Fruit fly (Drosophila melanogaster) whole organism, embryonic: ENCODE measurements around the gene Rab8.

Source experiments
- Abd-B ChIP-seq: fragments of 200-800 bp; sonication (Bioruptor generic); optimal IDR thresholded peaks from 2 replicates; lab custom pipeline; 2018; ENCODE audit warnings: missing biosample characterization, mild to moderate bottlenecking, missing genetic modification characterization, moderate library complexity
- B-H2 ChIP-seq: fragments of 200-800 bp; sonication (Bioruptor generic); optimal IDR thresholded peaks from 2 replicates; lab custom pipeline; 2018; ENCODE audit warnings: missing biosample characterization, mild to moderate bottlenecking, missing genetic modification characterization
- Blimp-1 ChIP-seq: fragments of 200-800 bp; sonication (Bioruptor generic); optimal IDR thresholded peaks from 3 replicates; lab custom pipeline; 2018; ENCODE audit warnings: missing biosample characterization, missing genetic modification characterization, mild to moderate bottlenecking, moderate library complexity, missing genetic modification reagents
- CG1024 ChIP-seq: fragments of 200-800 bp; sonication (Bioruptor generic); IDR thresholded peaks from 2 replicates; pipeline ENCODE4 v1.3.6; 2022; ENCODE audit warnings: missing biosample characterization, missing genetic modification characterization
- CG11085 ChIP-seq: fragments of 200-800 bp; sonication (Bioruptor generic); IDR thresholded peaks from 2 replicates; pipeline ENCODE4 v1.3.6; 2022; ENCODE audit warnings: missing biosample characterization, missing genetic modification characterization
- CG12391 ChIP-seq: fragments of 200-800 bp; sonication (Bioruptor generic); optimal IDR thresholded peaks from 3 replicates; lab custom pipeline; 2018; ENCODE audit warnings: missing biosample characterization, mild to moderate bottlenecking, missing genetic modification characterization, moderate library complexity
- CG14014 ChIP-seq: fragments of 200-800 bp; sonication (Bioruptor generic); IDR thresholded peaks from 2 replicates; pipeline ENCODE4 v1.3.6; 2022; ENCODE audit warnings: missing biosample characterization, missing genetic modification characterization
- CG14441 ChIP-seq: fragments of 200-800 bp; sonication (Bioruptor generic); IDR thresholded peaks from 2 replicates; pipeline ENCODE4 v1.3.6; 2022; ENCODE audit warnings: missing biosample characterization, missing genetic modification characterization
- CG1603 ChIP-seq: fragments of 200-800 bp; sonication (Bioruptor generic); optimal IDR thresholded peaks from 2 replicates; lab custom pipeline; 2019; ENCODE audit warnings: missing biosample characterization, mild to moderate bottlenecking, missing genetic modification characterization, moderate library complexity
- CG17385 ChIP-seq: fragments of 200-800 bp; sonication (Bioruptor generic); optimal IDR thresholded peaks from 3 replicates; lab custom pipeline; 2018; ENCODE audit warnings: missing biosample characterization, mild to moderate bottlenecking, missing genetic modification characterization
- CG2129 ChIP-seq: fragments of 200-800 bp; sonication (Bioruptor generic); IDR thresholded peaks from 2 replicates; pipeline ENCODE4 v1.3.6; 2022; ENCODE audit warnings: missing biosample characterization, missing genetic modification characterization; ENCODE audit not compliant: partially characterized antibody
- CG2712 ChIP-seq: fragments of 200-800 bp; optimal IDR thresholded peaks from 3 replicates; lab custom pipeline; 2019; ENCODE audit warnings: missing biosample characterization, mild to moderate bottlenecking, missing genetic modification characterization, moderate library complexity
- CG3281 ChIP-seq: fragments of 200-800 bp; sonication (Bioruptor generic); optimal IDR thresholded peaks from 3 replicates; lab custom pipeline; 2017; ENCODE audit warnings: missing biosample characterization, mild to moderate bottlenecking, missing genetic modification characterization
- CG34224 ChIP-seq: fragments of 200-800 bp; sonication (Bioruptor generic); IDR thresholded peaks from 3 replicates; pipeline ENCODE4 v1.3.6; 2022; ENCODE audit warnings: missing biosample characterization, missing genetic modification characterization; ENCODE audit not compliant: partially characterized antibody
- CG3847 ChIP-seq: fragments of 200-800 bp; sonication (Bioruptor generic); IDR thresholded peaks from 2 replicates; pipeline ENCODE4 v1.3.6; 2022; ENCODE audit warnings: missing biosample characterization, missing genetic modification characterization
- CG4328 ChIP-seq: fragments of 200-800 bp; sonication (Bioruptor generic); optimal IDR thresholded peaks from 3 replicates; lab custom pipeline; 2017; ENCODE audit warnings: missing biosample characterization, missing genetic modification reagents, missing genetic modification characterization
- CG4424 ChIP-seq: fragments of 200-800 bp; sonication (Bioruptor generic); optimal IDR thresholded peaks from 3 replicates; lab custom pipeline; 2016; ENCODE audit warnings: missing biosample characterization, missing genetic modification characterization
- CG6175 ChIP-seq: fragments of 200-800 bp; sonication (Bioruptor generic); IDR thresholded peaks from 3 replicates; pipeline ENCODE4 v1.3.6; 2022; ENCODE audit warnings: missing biosample characterization, missing genetic modification characterization
- CG6272 ChIP-seq: fragments of 200-800 bp; sonication (Bioruptor generic); IDR thresholded peaks from 2 replicates; pipeline ENCODE4 v1.3.6; 2022; ENCODE audit warnings: missing biosample characterization, missing genetic modification characterization
- Dad ChIP-seq: fragments of 200-800 bp; sonication (Bioruptor generic); optimal IDR thresholded peaks from 3 replicates; lab custom pipeline; 2016; ENCODE audit warnings: missing biosample characterization, missing genetic modification characterization
- GATAe ChIP-seq: fragments of 200-800 bp; sonication (Bioruptor generic); conservative IDR thresholded peaks from 2 replicates; pipeline ENCODE4 v1.3.6; 2022; ENCODE audit warnings: missing biosample characterization, missing genetic modification characterization
- Med ChIP-seq: fragments of 200-800 bp; sonication (Bioruptor generic); peaks from one replicate; lab custom pipeline; 2016; ENCODE audit warnings: missing biosample characterization, missing genetic modification characterization, mild to moderate bottlenecking, inconsistent platforms, moderate library complexity
- Ptx1 ChIP-seq: fragments of 200-800 bp; sonication (Bioruptor generic); IDR thresholded peaks from 2 replicates; pipeline ENCODE4 v1.3.6; 2022; ENCODE audit warnings: missing biosample characterization, missing genetic modification characterization
- Side ChIP-seq: fragments of 200-800 bp; sonication (Bioruptor generic); optimal IDR thresholded peaks from 2 replicates; lab custom pipeline; 2016; ENCODE audit warnings: missing biosample characterization, missing genetic modification characterization
- Sox102F ChIP-seq: fragments of 200-800 bp; sonication (Bioruptor generic); optimal IDR thresholded peaks from 2 replicates; lab custom pipeline; 2018; ENCODE audit warnings: missing biosample characterization, mild to moderate bottlenecking, missing genetic modification characterization, moderate library complexity
- Sry-δ ChIP-seq: fragments of 200-800 bp; sonication (Bioruptor generic); optimal IDR thresholded peaks from 2 replicates; lab custom pipeline; 2016; ENCODE audit warnings: missing biosample characterization, missing genetic modification characterization
- ac ChIP-seq: fragments of 200-800 bp; sonication (Bioruptor generic); optimal IDR thresholded peaks from 3 replicates; lab custom pipeline; 2017; ENCODE audit warnings: missing biosample characterization, mild to moderate bottlenecking, missing genetic modification characterization
- ash1 ChIP-seq: fragments of 200-800 bp; sonication (Bioruptor generic); optimal IDR thresholded peaks from 2 replicates; lab custom pipeline; 2018; ENCODE audit warnings: missing biosample characterization, mild to moderate bottlenecking, missing genetic modification characterization
- chm ChIP-seq: fragments of 200-800 bp; sonication (Bioruptor generic); IDR thresholded peaks from 2 replicates; pipeline ENCODE4 v1.3.6; 2022; ENCODE audit warnings: missing biosample characterization, missing genetic modification characterization
- da ChIP-seq: fragments of 200-800 bp; sonication (Bioruptor generic); optimal IDR thresholded peaks from 2 replicates; lab custom pipeline; 2016; ENCODE audit warnings: missing biosample characterization, missing genetic modification characterization
- danr ChIP-seq: fragments of 200-800 bp; sonication (Bioruptor generic); IDR thresholded peaks from 2 replicates; pipeline ENCODE4 v1.3.6; 2022; ENCODE audit warnings: missing biosample characterization, missing genetic modification characterization
- dysf ChIP-seq: fragments of 200-800 bp; sonication (Bioruptor generic); IDR thresholded peaks from 3 replicates; pipeline ENCODE4 v1.3.6; 2022; ENCODE audit warnings: missing biosample characterization, missing genetic modification characterization
- en ChIP-seq: fragments of 200-800 bp; sonication (Bioruptor generic); optimal IDR thresholded peaks from 2 replicates; lab custom pipeline; 2016; ENCODE audit warnings: missing biosample characterization, missing genetic modification characterization
- fd96Cb ChIP-seq: fragments of 200-800 bp; sonication (Bioruptor generic); optimal IDR thresholded peaks from 2 replicates; lab custom pipeline; 2018; ENCODE audit warnings: missing biosample characterization, mild to moderate bottlenecking, missing genetic modification characterization, moderate library complexity
- gcm ChIP-seq: fragments of 200-800 bp; sonication (Bioruptor generic); optimal IDR thresholded peaks from 2 replicates; lab custom pipeline; 2019; ENCODE audit warnings: missing biosample characterization, mild to moderate bottlenecking, missing genetic modification characterization, moderate library complexity
- jing ChIP-seq: fragments of 200-800 bp; sonication (Bioruptor generic); optimal IDR thresholded peaks from 2 replicates; lab custom pipeline; 2018; ENCODE audit warnings: missing biosample characterization, mild to moderate bottlenecking, missing genetic modification characterization
- kah ChIP-seq: fragments of 200-800 bp; sonication (Bioruptor generic); optimal IDR thresholded peaks from 2 replicates; lab custom pipeline; 2018; ENCODE audit warnings: missing biosample characterization, mild to moderate bottlenecking, missing genetic modification characterization
- kay ChIP-seq: fragments of 200-800 bp; sonication (Bioruptor generic); optimal IDR thresholded peaks from 2 replicates; lab custom pipeline; 2016; ENCODE audit warnings: missing biosample characterization, missing genetic modification characterization
- lmd ChIP-seq: fragments of 200-800 bp; sonication (Bioruptor generic); IDR thresholded peaks from 2 replicates; pipeline ENCODE4 v1.3.6; 2022; ENCODE audit warnings: missing biosample characterization, missing genetic modification characterization
- mam ChIP-seq: fragments of 200-800 bp; sonication (Bioruptor generic); optimal IDR thresholded peaks from 3 replicates; lab custom pipeline; 2016; ENCODE audit warnings: missing biosample characterization, missing genetic modification characterization
- nerfin-2 ChIP-seq: fragments of 200-800 bp; sonication (Bioruptor generic); IDR thresholded peaks from 2 replicates; pipeline ENCODE4 v1.3.6; 2022; ENCODE audit warnings: missing biosample characterization, missing genetic modification characterization; ENCODE audit not compliant: partially characterized antibody
- nmo ChIP-seq: fragments of 200-800 bp; sonication (Bioruptor generic); optimal IDR thresholded peaks from 2 replicates; lab custom pipeline; 2018; ENCODE audit warnings: missing biosample characterization, mild to moderate bottlenecking, missing genetic modification characterization, moderate library complexity
- odd ChIP-seq: fragments of 200-800 bp; sonication (Bioruptor generic); optimal IDR thresholded peaks from 2 replicates; lab custom pipeline; 2017; ENCODE audit warnings: missing biosample characterization, mild to moderate bottlenecking, missing genetic modification characterization
- pita ChIP-seq: fragments of 200-800 bp; sonication (Bioruptor generic); optimal IDR thresholded peaks from 2 replicates; lab custom pipeline; 2017; ENCODE audit warnings: missing biosample characterization, mild to moderate bottlenecking, missing genetic modification characterization
- stc ChIP-seq: fragments of 200-800 bp; sonication (Bioruptor generic); IDR thresholded peaks from 2 replicates; pipeline ENCODE4 v1.3.6; 2022; ENCODE audit warnings: missing biosample characterization, missing genetic modification characterization
- tgo ChIP-seq: fragments of 200-800 bp; sonication (Bioruptor generic); IDR thresholded peaks from 3 replicates; pipeline ENCODE4 v1.3.6; 2022; ENCODE audit warnings: missing biosample characterization, missing genetic modification characterization
- vvl ChIP-seq: fragments of 200-800 bp; sonication (Bioruptor generic); IDR thresholded peaks from 2 replicates; pipeline ENCODE4 v1.3.6; 2022; ENCODE audit warnings: missing biosample characterization, missing genetic modification characterization
- zfh1 ChIP-seq: fragments of 200-800 bp; sonication (Bioruptor generic); IDR thresholded peaks from 3 replicates; pipeline ENCODE4 v1.3.6; 2022; ENCODE audit warnings: missing biosample characterization, missing genetic modification characterization

The Rab8 gene

dm6 chr3L:19906780-19907705, 36.2 kb upstream of the Rab8 start (continued):
- TF ChIP-seq Blimp-1 (GFP tag; lab: Kevin White, UChicago): peak; percentile 95
- TF ChIP-seq pita (GFP tag; lab: Kevin White, UChicago): no peak
- TF ChIP-seq chm (GFP tag; lab: Robert Waterston, UW): peak; percentile 84
- TF ChIP-seq Abd-B (GFP tag; lab: Kevin White, UChicago): no peak
- TF ChIP-seq CG14014 (GFP tag; lab: Robert Waterston, UW): peak; percentile 67; the same call in 1 of the 2 replicates
- TF ChIP-seq tgo (GFP tag; lab: Robert Waterston, UW): no peak
- TF ChIP-seq da: peak; percentile 74
- peak; percentile 33 for TF ChIP-seq CG12391 (tag; lab: Kevin White, UChicago)
- TF ChIP-seq CG3281 (GFP tag; lab: Kevin White, UChicago): peak; percentile 67
- TF ChIP-seq CG11085 (GFP tag; lab: Robert Waterston, UW): no peak; the same call in 1 of the 2 replicates
- TF ChIP-seq Dad: peak; percentile 22
- TF ChIP-seq CG3847: no peak; the same call in 1 of the 2 replicates
- peak; percentile 43 for TF ChIP-seq gcm (GFP tag; lab: Kevin White, UChicago)
- TF ChIP-seq dysf (GFP tag; lab: Robert Waterston, UW): peak; percentile 35; the same call in 1 of the 3 replicates
- TF ChIP-seq CG1603: peak; percentile 81
- TF ChIP-seq fd96Cb: peak; percentile 44
- TF ChIP-seq lmd (GFP tag; lab: Robert Waterston, UW): no peak
- no peak for TF ChIP-seq B-H2 (GFP tag; lab: Kevin White, UChicago)
- peak; percentile 1 for TF ChIP-seq nmo (GFP tag; lab: Kevin White, UChicago)
- peak; percentile 72; the same call in 1 of the 2 replicates for TF ChIP-seq CG1024 (GFP tag; lab: Robert Waterston, UW)
- TF ChIP-seq Med (GFP tag; lab: Kevin White, UChicago): peak; percentile 95
- TF ChIP-seq nerfin-2 (GFP tag; lab: Robert Waterston, UW): no peak
- peak; percentile 74 for TF ChIP-seq Side
- no peak for TF ChIP-seq CG6272 (GFP tag; lab: Robert Waterston, UW)
- TF ChIP-seq CG14441: peak; percentile 43; the same call in 1 of the 2 replicates
- peak; percentile 58 for TF ChIP-seq CG4424 (GFP tag; lab: Kevin White, UChicago)
- TF ChIP-seq danr (GFP tag; lab: Robert Waterston, UW): peak; percentile 19; the same call in 1 of the 2 replicates
- peak; percentile 71; the same call in 2 of the 3 replicates for TF ChIP-seq zfh1
- TF ChIP-seq CG6175: no peak
- TF ChIP-seq CG17385 (GFP tag; lab: Kevin White, UChicago): peak; percentile 37
- peak; percentile 44 for TF ChIP-seq Sox102F
- TF ChIP-seq vvl (GFP tag; lab: Robert Waterston, UW): peak; percentile 73
- TF ChIP-seq CG2129 (GFP tag; lab: Robert Waterston, UW): no peak
- peak; percentile 55 for TF ChIP-seq odd
- TF ChIP-seq CG4328 (GFP tag; lab: Kevin White, UChicago): peak; percentile 74
- no peak for TF ChIP-seq jing (GFP tag; lab: Kevin White, UChicago)
- no peak for TF ChIP-seq Ptx1 (GFP tag; lab: Robert Waterston, UW)
- peak; percentile 41 for TF ChIP-seq CG2712 (tag; lab: Kevin White, UChicago)
- TF ChIP-seq Sry-δ (GFP tag; lab: Kevin White, UChicago): peak; percentile 23
- peak; percentile 70 for TF ChIP-seq kay (GFP tag; lab: Kevin White, UChicago)
- TF ChIP-seq ac: peak; percentile 64
- TF ChIP-seq GATAe (GFP tag; lab: Robert Waterston, UW): 0 out of 2 replicates have a peak, but pooled peaks have one; percentile 8
- TF ChIP-seq mam (GFP tag; lab: Kevin White, UChicago): no peak
- peak; percentile 32 for TF ChIP-seq ash1 (GFP tag; lab: Kevin White, UChicago)
- peak; percentile 98 for TF ChIP-seq kah (GFP tag; lab: Kevin White, UChicago)
- TF ChIP-seq stc (GFP tag; lab: Robert Waterston, UW): peak; percentile 66
- no peak; the same call in 2 of the 3 replicates for TF ChIP-seq CG34224 (GFP tag; lab: Robert Waterston, UW)
- peak; percentile 50 for TF ChIP-seq en (GFP tag; lab: Kevin White, UChicago)
